Worm (Caenorhabditis elegans) whole organism, late embryonic: Measurements from ENCODE around the gene Y69A2AR.50.

ENCODE experiments used
- ama-1 ChIP-seq: fragments of 150-350 bp; optimal IDR thresholded peaks from 2 replicates; lab custom pipeline; 2014
- ceh-31 ChIP-seq: sonication (generic microtip); optimal IDR thresholded peaks from 2 replicates; lab custom pipeline; 2016; ENCODE audit warnings: missing genetic modification characterization, missing compliant biosample characterization
- ceh-9 ChIP-seq: sonication (generic microtip); optimal IDR thresholded peaks from 2 replicates; lab custom pipeline; 2016; ENCODE audit warnings: mild to moderate bottlenecking, missing genetic modification characterization, inconsistent platforms, missing compliant biosample characterization
- dmd-4 ChIP-seq: sonication (generic microtip); optimal IDR thresholded peaks from 2 replicates; lab custom pipeline; 2016; ENCODE audit warnings: borderline replicate concordance, missing genetic modification characterization, missing compliant biosample characterization
- elt-2 ChIP-seq: sonication (generic microtip); optimal IDR thresholded peaks from 2 replicates; lab custom pipeline; 2016; ENCODE audit warnings: missing genetic modification reagents, missing genetic modification characterization, missing compliant biosample characterization
- hlh-30 ChIP-seq: sonication (generic microtip); optimal IDR thresholded peaks from 2 replicates; lab custom pipeline; 2017; ENCODE audit warnings: antibody characterized with exemption, missing genetic modification characterization, missing compliant biosample characterization; ENCODE audit not compliant: insufficient read depth
- madf-2 ChIP-seq: sonication (generic microtip); optimal IDR thresholded peaks from 2 replicates; lab custom pipeline; 2017; ENCODE audit warnings: missing genetic modification characterization, missing compliant biosample characterization
- nhr-11 ChIP-seq: fragments of 150-350 bp; optimal IDR thresholded peaks from 2 replicates; lab custom pipeline; 2014; ENCODE audit warnings: missing biosample characterization, missing genetic modification characterization
- nhr-232 ChIP-seq: sonication (generic microtip); optimal IDR thresholded peaks from 2 replicates; lab custom pipeline; 2016; ENCODE audit warnings: missing genetic modification characterization, missing compliant biosample characterization
- pha-4 ChIP-seq: fragments of 150-350 bp; optimal IDR thresholded peaks from 2 replicates; lab custom pipeline; 2018; ENCODE audit warnings: missing biosample characterization, missing genetic modification reagents, missing genetic modification characterization
- pros-1 ChIP-seq: fragments of 150-350 bp; optimal IDR thresholded peaks from 2 replicates; lab custom pipeline; 2014; ENCODE audit warnings: missing biosample characterization, missing genetic modification reagents, missing genetic modification characterization
- sox-2 ChIP-seq: fragments of 200-800 bp; sonication (Bioruptor generic); IDR thresholded peaks from 2 replicates; pipeline ENCODE4 v1.3.6; 2022; ENCODE audit warnings: missing genetic modification reagents, missing genetic modification characterization, missing compliant biosample characterization

DNA sequence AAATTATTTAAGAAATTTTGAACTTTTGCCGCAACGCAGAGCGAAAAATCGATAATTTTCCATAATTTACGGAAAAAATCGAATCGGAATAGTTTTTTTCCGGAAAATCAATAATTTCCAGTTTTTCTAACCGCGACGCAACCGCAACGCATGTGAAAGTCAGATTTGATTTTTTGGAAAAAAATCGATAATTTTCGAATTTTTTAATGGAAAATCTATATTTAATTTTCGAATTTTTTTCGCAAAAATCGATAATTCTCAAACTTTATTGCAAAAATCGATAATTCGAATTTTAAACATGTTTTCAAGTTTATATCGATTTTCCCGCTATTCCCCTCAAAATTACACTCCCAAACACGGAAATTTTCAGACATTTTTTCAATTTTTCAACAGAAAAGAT is 31.9 kb upstream of the Y69A2AR.50 start:
- TF ChIP-seq sox-2 (no peak), pros-1 (no peak), dmd-4 (tag; lab: Kevin White, UChicago) (no peak), madf-2 (no peak), ceh-9 (no peak), nhr-232 (tag; lab: Kevin White, UChicago) (no peak), elt-2 (tag; lab: Kevin White, UChicago) (no peak), hlh-30 (tag; lab: Kevin White, UChicago) (no peak), ceh-31 (tag; lab: Kevin White, UChicago) (no peak), ama-1 (lab: Kevin White, UChicago) (no peak), nhr-11 (tag; lab: Kevin White, UChicago) (no peak), pha-4 (tag; lab: Kevin White, UChicago) (no peak)
